Fruit fly (Drosophila melanogaster) whole organism: Measurements from ENCODE around the gene CG33177.

Source experiments
- CG8478 ChIP-seq: fragments of >200 bp; optimal IDR thresholded peaks from 2 replicates; lab custom pipeline; 2018; ENCODE audit warnings: inconsistent platforms
- Dll ChIP-seq: fragments of >200 bp; optimal IDR thresholded peaks from 2 replicates; lab custom pipeline; 2017
- EcR ChIP-seq, 2 experiments: fragments of >200 bp; optimal IDR thresholded peaks; 2 replicates each; lab custom pipeline; 2017; ENCODE audit warnings: missing biosample characterization in 2 of 2, missing genetic modification characterization in 2 of 2, missing genetic modification reagents in 2 of 2
- pan ChIP-seq: fragments of >200 bp; optimal IDR thresholded peaks from 2 replicates; lab custom pipeline; 2017
- psq ChIP-seq: fragments of >200 bp; optimal IDR thresholded peaks from 2 replicates; lab custom pipeline; 2017
- usp ChIP-seq: fragments of >200 bp; optimal IDR thresholded peaks from 2 replicates; lab custom pipeline; 2017; ENCODE audit warnings: missing biosample characterization, missing genetic modification characterization, mixed read lengths

dm6 chrX:15076038-15076575 lies 5.1 kb upstream of the CG33177 start, which contains the start of gene Lsd-2:
- no peak for TF ChIP-seq CG8478
- no peak for TF ChIP-seq pan (lab: Kevin White, UChicago)
- TF ChIP-seq usp (GFP tag; lab: Kevin White, UChicago) = no peak
- no peak for TF ChIP-seq EcR (GFP tag; optimal IDR thresholded peaks at IDR 0.05; lab: Kevin White, UChicago)
- TF ChIP-seq Dll (lab: Kevin White, UChicago) = no peak
- TF ChIP-seq psq (lab: Kevin White, UChicago) = no peak
